Worm (Caenorhabditis elegans) whole organism, early embryonic: ENCODE data around the gene C08F8.9.

Source experiments
- ama-1 ChIP-seq: fragments of 150-350 bp; optimal IDR thresholded peaks from 2 replicates; lab custom pipeline; 2014
- hmbx-1 ChIP-seq: sonication (generic microtip); optimal IDR thresholded peaks from 2 replicates; lab custom pipeline; 2016; ENCODE audit warnings: mild to moderate bottlenecking, missing genetic modification characterization, missing compliant biosample characterization
- pes-1 ChIP-seq: fragments of 200-800 bp; sonication (Bioruptor generic); IDR thresholded peaks from 2 replicates; pipeline ENCODE4 v1.3.6; 2022; ENCODE audit warnings: missing genetic modification reagents, missing genetic modification characterization, missing compliant biosample characterization
- tbx-11 ChIP-seq: fragments of 200-800 bp; sonication (Bioruptor generic); IDR thresholded peaks from 2 replicates; pipeline ENCODE4 v1.3.6; 2022; ENCODE audit warnings: missing genetic modification characterization, missing compliant biosample characterization
- tbx-37 ChIP-seq: fragments of 200-800 bp; sonication (Bioruptor generic); conservative IDR thresholded peaks from 2 replicates; pipeline ENCODE4 v1.3.6; 2022; ENCODE audit warnings: missing genetic modification reagents, missing genetic modification characterization, missing compliant biosample characterization
- tra-4 ChIP-seq: sonication (generic microtip); optimal IDR thresholded peaks from 2 replicates; lab custom pipeline; 2017; ENCODE audit warnings: missing genetic modification characterization, missing compliant biosample characterization

ce11 chrIV:11207186-11207585, 28.8 kb upstream of the C08F8.9 start, which contains the start of gene R07H5.9:
- TF ChIP-seq tbx-37 (GFP tag; lab: Robert Waterston, UW) (no peak), pes-1 (GFP tag; lab: Robert Waterston, UW) (no peak), tbx-11 (no peak), tra-4 (tag; lab: Kevin White, UChicago) (no peak), ama-1 (lab: Kevin White, UChicago) (no peak), hmbx-1 (tag; lab: Kevin White, UChicago) (no peak)
